Fruit fly (Drosophila melanogaster) whole organism, adult: ENCODE results near the gene CG8379.

Source experiments
- CG14711 ChIP-seq: fragments of 200-800 bp; sonication (Bioruptor generic); optimal IDR thresholded peaks from 2 replicates; lab custom pipeline; 2018; ENCODE audit warnings: missing biosample characterization, mild to moderate bottlenecking, missing genetic modification characterization, moderate library complexity
- CG5204 ChIP-seq: fragments of 200-800 bp; sonication (Bioruptor generic); optimal IDR thresholded peaks from 2 replicates; lab custom pipeline; 2016; ENCODE audit warnings: missing biosample characterization, missing genetic modification characterization
- CG7045 ChIP-seq: fragments of 200-800 bp; sonication (Bioruptor generic); optimal IDR thresholded peaks from 2 replicates; lab custom pipeline; 2017; ENCODE audit warnings: missing biosample characterization, mild to moderate bottlenecking, missing genetic modification characterization
- CG7101 ChIP-seq: fragments of 200-800 bp; sonication (Bioruptor generic); optimal IDR thresholded peaks from 2 replicates; lab custom pipeline; 2018; ENCODE audit warnings: missing biosample characterization, mild to moderate bottlenecking, missing genetic modification characterization, moderate library complexity
- Hr96 ChIP-seq: fragments of 200-800 bp; sonication (Bioruptor generic); optimal IDR thresholded peaks from 2 replicates; lab custom pipeline; 2016; ENCODE audit warnings: missing biosample characterization, missing genetic modification characterization
- cic ChIP-seq: fragments of 200-800 bp; sonication (Bioruptor generic); optimal IDR thresholded peaks from 2 replicates; lab custom pipeline; 2017; ENCODE audit warnings: missing biosample characterization, mild to moderate bottlenecking, missing genetic modification characterization, moderate library complexity
- cnc ChIP-seq, 2 experiments: fragments of >200 bp; optimal IDR thresholded peaks; 2 replicates each; lab custom pipeline; 2017
- kay ChIP-seq: fragments of 200-800 bp; sonication (Bioruptor generic); peaks from one replicate; lab custom pipeline; 2016; ENCODE audit warnings: missing biosample characterization, missing genetic modification characterization, borderline replicate concordance
- pad ChIP-seq: fragments of 200-800 bp; sonication (Bioruptor generic); optimal IDR thresholded peaks from 3 replicates; lab custom pipeline; 2017; ENCODE audit warnings: missing biosample characterization, missing genetic modification characterization, mild to moderate bottlenecking, moderate library complexity, missing genetic modification reagents
- tj ChIP-seq: fragments of 200-800 bp; sonication (Bioruptor generic); optimal IDR thresholded peaks from 3 replicates; lab custom pipeline; 2017; ENCODE audit warnings: missing biosample characterization, mild to moderate bottlenecking, missing genetic modification characterization, moderate library complexity
- toe ChIP-seq: fragments of 200-800 bp; sonication (Bioruptor generic); optimal IDR thresholded peaks from 2 replicates; lab custom pipeline; 2016; ENCODE audit warnings: missing biosample characterization, missing genetic modification characterization

- TF ChIP-seq cic (GFP tag; lab: Kevin White, UChicago) (no peak), CG7045 (GFP tag; lab: Kevin White, UChicago) (no peak), pad (GFP tag; lab: Kevin White, UChicago) (no peak), CG14711 (tag; lab: Kevin White, UChicago) (no peak), toe (no peak), Hr96 (GFP tag; lab: Kevin White, UChicago) (no peak), tj (GFP tag; lab: Kevin White, UChicago) (no peak), kay (GFP tag; lab: Kevin White, UChicago) (no peak), CG7101 (tag; lab: Kevin White, UChicago) (no peak), cnc (optimal IDR thresholded peaks at IDR 0.05; lab: Kevin White, UChicago) (no peak), CG5204 (GFP tag; lab: Kevin White, UChicago) (no peak)
These were observed 18.8 kb upstream of the CG8379 start, which contains the start of gene CG9839 for dm6 chr3R:8805388-8805852.
